Worm (Caenorhabditis elegans) whole organism, midembryonic: Measurements from ENCODE around the gene ceh-23.

ENCODE experiments used
- T22C8.4 ChIP-seq: fragments of 200-800 bp; sonication (Bioruptor generic); IDR thresholded peaks from 2 replicates; pipeline ENCODE4 v1.3.6; 2022; ENCODE audit warnings: missing genetic modification characterization, missing compliant biosample characterization
- cog-1 ChIP-seq: sonication (generic microtip); optimal IDR thresholded peaks from 2 replicates; lab custom pipeline; 2016; ENCODE audit warnings: missing genetic modification characterization, missing compliant biosample characterization
- flt-1 ChIP-seq: fragments of 200-800 bp; sonication (Bioruptor generic); IDR thresholded peaks from 2 replicates; pipeline ENCODE4 v1.3.6; 2022; ENCODE audit warnings: missing genetic modification characterization, missing compliant biosample characterization
- klf-2 ChIP-seq: fragments of 200-800 bp; sonication (Bioruptor generic); conservative IDR thresholded peaks from 2 replicates; pipeline ENCODE4 v1.3.6; 2022; ENCODE audit warnings: missing genetic modification reagents, missing genetic modification characterization, missing compliant biosample characterization
- med-1 ChIP-seq: sonication (generic microtip); optimal IDR thresholded peaks from 2 replicates; lab custom pipeline; 2017; ENCODE audit warnings: missing genetic modification characterization, mild to moderate bottlenecking, missing compliant biosample characterization, antibody characterized with exemption, missing genetic modification reagents; ENCODE audit not compliant: insufficient read depth
- ref-1 ChIP-seq: fragments of 200-800 bp; sonication (Bioruptor generic); conservative IDR thresholded peaks from 2 replicates; pipeline ENCODE4 v1.3.6; 2022; ENCODE audit warnings: missing genetic modification reagents, missing genetic modification characterization, missing compliant biosample characterization
- tab-1 ChIP-seq: fragments of 200-800 bp; sonication (Bioruptor generic); IDR thresholded peaks from 2 replicates; pipeline ENCODE4 v1.3.6; 2022; ENCODE audit warnings: missing genetic modification characterization, missing compliant biosample characterization
- ztf-23 ChIP-seq: fragments of 200-800 bp; sonication (Bioruptor generic); IDR thresholded peaks from 2 replicates; pipeline ENCODE4 v1.3.6; 2022; ENCODE audit warnings: missing genetic modification reagents, missing genetic modification characterization, missing compliant biosample characterization
- ztf-29 ChIP-seq: fragments of 200-800 bp; sonication (Bioruptor generic); IDR thresholded peaks from 2 replicates; pipeline ENCODE4 v1.3.6; 2022; ENCODE audit warnings: missing genetic modification reagents, missing genetic modification characterization, missing compliant biosample characterization

Gene ceh-23

DNA sequence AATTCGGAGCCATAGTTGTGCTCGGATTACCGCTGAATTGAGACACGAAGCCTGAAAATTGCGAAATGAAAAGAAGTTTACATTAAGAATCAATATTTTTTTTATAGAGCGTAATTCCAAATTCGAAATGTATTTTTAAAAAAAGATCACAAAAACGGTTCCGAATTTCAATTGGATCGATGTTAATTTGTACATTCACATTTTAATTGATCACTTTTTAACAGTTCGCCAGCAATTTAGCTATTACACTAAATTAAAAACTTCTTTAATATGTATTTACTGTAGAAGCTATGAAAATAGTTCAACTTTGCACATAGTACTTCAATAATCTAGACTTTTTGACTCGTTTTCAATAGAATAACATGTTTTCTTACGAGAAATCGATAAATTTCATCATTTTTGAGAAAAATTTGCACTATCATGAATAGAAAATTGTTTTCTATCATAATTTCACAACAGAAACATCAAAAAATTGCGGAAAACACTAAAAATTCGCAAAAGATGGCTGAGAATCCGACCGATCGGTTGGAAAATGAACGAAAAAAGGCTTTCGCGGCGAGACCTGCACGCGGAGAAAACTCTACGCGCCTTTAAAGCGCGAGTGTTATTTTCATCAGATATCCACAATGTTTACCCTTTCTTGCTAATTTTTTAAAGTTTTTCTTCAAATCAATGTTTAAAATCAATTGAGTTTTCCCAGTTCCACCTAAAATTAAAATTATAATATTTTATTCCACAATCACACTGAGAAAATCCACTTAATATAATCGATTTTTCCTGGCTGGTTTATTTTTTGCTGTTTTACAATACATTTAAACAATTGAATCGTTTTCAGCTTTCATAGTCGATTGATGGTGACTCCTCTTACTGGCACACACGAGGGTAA, 10.6 kb upstream of the ceh-23 start, which contains the start of the genes egl-45 and kcmf-1:
Gene egl-45 (minus strand): TSS at position 51 of the 886 bp plus-strand sequence.
Gene kcmf-1 (plus strand): TSS at position 836 of the 886 bp plus-strand sequence.
- no peak for TF ChIP-seq T22C8.4 (GFP tag; lab: Robert Waterston, UW)
- no peak for TF ChIP-seq med-1 (GFP tag; lab: Kevin White, UChicago)
- TF ChIP-seq cog-1 (tag; lab: Kevin White, UChicago) = no peak
- no peak for TF ChIP-seq klf-2 (GFP tag; lab: Robert Waterston, UW)
- TF ChIP-seq ztf-23 (GFP tag; lab: Robert Waterston, UW) = no peak
- TF ChIP-seq flt-1 (GFP tag; lab: Robert Waterston, UW) = no peak
- TF ChIP-seq tab-1 (GFP tag; lab: Robert Waterston, UW) = no peak

DNA sequence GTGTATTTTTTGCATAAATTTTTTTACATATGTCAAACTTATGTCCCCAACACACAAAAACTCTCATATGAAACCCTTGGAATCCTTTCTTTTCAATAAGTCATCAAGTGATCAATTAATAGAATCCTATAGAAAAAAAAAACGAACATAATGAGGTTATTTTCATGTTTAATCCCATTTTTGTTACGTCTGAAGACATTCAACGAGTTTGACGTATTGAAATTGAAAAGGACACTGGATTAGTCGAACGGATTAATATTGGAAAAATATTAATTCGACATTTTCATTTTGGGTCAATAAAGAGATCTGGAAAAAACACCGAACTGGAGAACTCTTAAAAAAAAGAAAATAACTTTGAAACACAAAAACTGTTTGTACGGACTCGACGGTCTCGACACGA, 6.9 kb upstream of the ceh-23 start:
- no peak for TF ChIP-seq ztf-23 (GFP tag; lab: Robert Waterston, UW)
- no peak for TF ChIP-seq flt-1 (GFP tag; lab: Robert Waterston, UW)
- TF ChIP-seq ref-1 = no peak
- no peak for TF ChIP-seq cog-1 (tag; lab: Kevin White, UChicago)
- no peak for TF ChIP-seq klf-2 (GFP tag; lab: Robert Waterston, UW)
- no peak for TF ChIP-seq ztf-29 (GFP tag; lab: Robert Waterston, UW)

DNA sequence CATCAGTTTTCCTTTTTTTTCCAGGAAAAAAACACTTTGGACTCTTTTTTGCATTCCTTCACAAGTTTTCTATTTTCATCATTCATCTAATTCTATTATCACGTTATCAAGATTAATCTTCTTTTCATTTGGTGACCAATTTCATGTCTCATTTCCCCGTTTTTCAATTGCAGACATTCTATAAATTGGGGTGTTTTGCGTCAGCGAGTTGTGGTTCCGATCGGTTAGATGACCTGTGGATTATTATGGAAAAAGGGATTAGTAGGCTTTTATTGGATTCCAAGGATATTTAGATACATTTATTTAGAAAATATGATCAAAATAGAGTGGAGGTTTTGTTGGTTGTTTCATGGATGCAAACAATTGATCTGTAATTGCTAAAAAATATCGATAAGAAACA, 4.5 kb upstream of the ceh-23 start:
- TF ChIP-seq T22C8.4 (GFP tag; lab: Robert Waterston, UW) (no peak), klf-2 (GFP tag; lab: Robert Waterston, UW) (no peak), ztf-23 (GFP tag; lab: Robert Waterston, UW) (no peak), ref-1 (no peak), ztf-29 (GFP tag; lab: Robert Waterston, UW) (no peak), cog-1 (tag; lab: Kevin White, UChicago) (no peak), med-1 (GFP tag; lab: Kevin White, UChicago) (no peak), flt-1 (GFP tag; lab: Robert Waterston, UW) (no peak), tab-1 (GFP tag; lab: Robert Waterston, UW) (no peak)

DNA sequence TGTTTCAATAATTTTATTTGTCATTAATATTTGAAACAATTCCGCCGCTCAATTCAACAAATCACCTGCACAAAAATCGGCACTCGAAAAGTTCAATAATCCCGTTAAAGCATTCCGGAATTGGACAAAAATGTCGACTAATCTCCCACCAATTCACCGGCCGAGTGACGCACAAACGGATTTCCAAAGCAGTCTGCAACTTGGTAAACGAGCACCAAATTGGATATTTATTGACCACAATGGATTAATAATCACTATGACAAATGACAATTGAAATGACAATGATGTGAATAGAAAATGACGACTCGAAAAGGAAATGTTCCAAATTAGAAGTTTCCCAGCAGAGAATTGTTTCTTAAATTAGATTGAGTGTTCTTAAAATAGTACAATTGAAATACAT, 3.7 kb upstream of the ceh-23 start:
- TF ChIP-seq klf-2 (GFP tag; lab: Robert Waterston, UW) (no peak), ref-1 (no peak), med-1 (GFP tag; lab: Kevin White, UChicago) (no peak), T22C8.4 (GFP tag; lab: Robert Waterston, UW) (no peak), ztf-23 (GFP tag; lab: Robert Waterston, UW) (no peak), cog-1 (tag; lab: Kevin White, UChicago) (no peak), flt-1 (GFP tag; lab: Robert Waterston, UW) (no peak)

DNA sequence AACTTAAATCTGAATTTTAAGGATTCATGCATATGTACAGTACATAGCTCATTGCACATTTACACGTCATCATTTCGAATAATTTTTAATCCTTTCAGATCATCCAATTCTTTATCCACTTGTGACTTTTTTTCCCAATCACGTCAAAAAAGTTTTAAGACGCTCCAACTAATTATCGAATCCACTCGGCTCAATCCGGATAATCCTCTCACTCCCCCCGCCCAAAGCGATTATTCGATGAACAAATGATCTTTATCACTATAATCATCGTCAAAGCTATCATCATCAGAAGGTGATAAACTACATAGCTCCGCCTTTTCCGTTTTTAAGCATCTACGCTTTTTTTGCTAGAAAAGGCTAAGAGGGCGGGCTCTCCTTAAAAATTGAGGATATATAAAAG, 1.8 kb upstream of the ceh-23 start:
- TF ChIP-seq med-1 (GFP tag; lab: Kevin White, UChicago) (no peak), ref-1 (no peak), cog-1 (tag; lab: Kevin White, UChicago) (no peak), klf-2 (GFP tag; lab: Robert Waterston, UW) (no peak), tab-1 (GFP tag; lab: Robert Waterston, UW) (no peak)

DNA sequence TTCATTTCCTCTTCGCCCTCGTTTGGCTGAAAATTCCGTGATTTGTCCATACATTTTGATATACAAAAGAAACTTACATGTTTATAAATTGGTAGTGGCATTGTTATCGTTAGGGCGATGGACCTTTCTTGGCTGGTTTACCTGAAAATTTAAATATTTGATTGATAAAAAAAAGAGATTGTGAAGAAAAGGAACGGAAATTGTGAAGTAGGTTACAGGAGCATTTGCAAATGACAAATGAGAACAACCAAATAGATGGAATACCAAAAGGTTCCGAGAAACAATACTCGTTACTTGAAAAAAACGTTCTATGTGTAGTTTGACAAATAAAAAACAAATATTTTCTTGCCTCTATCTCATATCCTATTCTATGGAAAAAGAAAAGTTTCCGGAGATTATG, 4.1 kb downstream of the ceh-23 start, which contains the start of gene ZK652.8:
Gene ZK652.8 (minus strand): TSS at position 101 of the 400 bp plus-strand sequence.
- TF ChIP-seq tab-1 (GFP tag; lab: Robert Waterston, UW) (no peak), T22C8.4 (GFP tag; lab: Robert Waterston, UW) (no peak), ref-1 (no peak), med-1 (GFP tag; lab: Kevin White, UChicago) (no peak), flt-1 (GFP tag; lab: Robert Waterston, UW) (no peak), ztf-29 (GFP tag; lab: Robert Waterston, UW) (no peak), cog-1 (tag; lab: Kevin White, UChicago) (no peak), ztf-23 (GFP tag; lab: Robert Waterston, UW) (no peak), klf-2 (GFP tag; lab: Robert Waterston, UW) (no peak)

DNA sequence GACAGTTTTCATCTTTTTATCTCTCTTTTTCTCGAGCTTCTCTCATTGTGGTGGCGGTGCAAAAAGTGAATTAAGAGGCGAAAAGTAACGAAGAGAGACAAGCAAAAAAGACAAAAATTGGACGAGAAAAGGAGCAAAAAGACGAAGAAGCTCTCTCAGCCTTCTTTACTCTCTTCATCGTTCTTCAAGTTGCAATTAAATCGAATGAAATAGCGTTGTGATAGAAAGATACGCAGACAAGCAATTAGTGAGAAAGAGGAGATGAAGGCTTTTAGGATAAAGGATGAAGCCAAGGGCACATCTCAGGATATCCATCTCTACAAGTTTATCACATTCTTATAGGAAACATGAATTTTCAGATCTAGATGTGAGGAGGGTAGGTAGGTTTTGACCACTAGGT, 8.8 kb downstream of the ceh-23 start:
- no peak for TF ChIP-seq flt-1 (GFP tag; lab: Robert Waterston, UW)
- no peak for TF ChIP-seq T22C8.4 (GFP tag; lab: Robert Waterston, UW)
- no peak for TF ChIP-seq med-1 (GFP tag; lab: Kevin White, UChicago)
- TF ChIP-seq ztf-23 (GFP tag; lab: Robert Waterston, UW) = no peak
- no peak for TF ChIP-seq cog-1 (tag; lab: Kevin White, UChicago)
- TF ChIP-seq ztf-29 (GFP tag; lab: Robert Waterston, UW) = no peak
- TF ChIP-seq ref-1 = no peak
- no peak for TF ChIP-seq klf-2 (GFP tag; lab: Robert Waterston, UW)
- no peak for TF ChIP-seq tab-1 (GFP tag; lab: Robert Waterston, UW)

DNA sequence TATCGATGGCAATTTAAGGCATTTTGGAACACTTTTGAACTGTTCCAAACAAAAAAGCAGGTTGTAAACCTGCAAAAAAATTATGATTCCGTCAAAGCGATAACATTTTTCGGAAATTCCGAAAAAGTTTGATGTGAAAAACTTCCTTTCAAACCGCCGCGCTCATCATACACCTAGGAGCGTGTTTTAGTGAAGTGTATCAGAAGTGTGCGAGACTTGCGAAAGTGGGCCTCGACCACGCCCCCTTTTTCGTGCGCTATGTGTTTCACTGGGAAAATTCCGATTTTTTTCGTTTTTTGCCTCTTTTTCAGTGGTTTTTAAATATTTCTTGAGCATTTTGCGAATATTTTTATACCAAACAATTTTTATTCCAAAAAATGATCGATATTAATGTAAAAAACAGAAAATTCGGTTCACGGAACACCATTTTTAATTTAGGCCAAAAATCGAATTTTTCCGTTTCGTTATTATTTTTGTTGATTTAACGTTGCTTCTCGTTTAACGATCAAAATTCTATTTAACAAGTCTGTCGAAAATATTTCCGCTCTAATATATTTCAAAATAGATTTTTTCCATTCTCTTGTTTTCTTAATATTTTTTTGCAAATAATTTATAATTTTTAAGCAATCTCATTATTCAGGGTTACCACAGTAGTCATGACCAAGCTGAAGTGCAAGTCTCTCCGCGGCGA, 15.2 kb downstream of the ceh-23 start, which contains the start of gene rpl-35:
Gene rpl-35 (plus strand): TSS at position 641 of the 691 bp plus-strand sequence.
- TF ChIP-seq klf-2 (GFP tag; lab: Robert Waterston, UW) = peak; percentile 70; the same call in 1 of the 2 replicates
- TF ChIP-seq ref-1 = peak; percentile 61
- peak; percentile 94 for TF ChIP-seq ztf-23 (GFP tag; lab: Robert Waterston, UW)
- TF ChIP-seq cog-1 (tag; lab: Kevin White, UChicago) = peak; percentile 99
- peak; percentile 48 for TF ChIP-seq med-1 (GFP tag; lab: Kevin White, UChicago)
- peak; percentile 83 for TF ChIP-seq tab-1 (GFP tag; lab: Robert Waterston, UW)
- TF ChIP-seq flt-1 (GFP tag; lab: Robert Waterston, UW) = peak; percentile 92
- TF ChIP-seq T22C8.4 (GFP tag; lab: Robert Waterston, UW) = peak; percentile 76
- peak; percentile 77 for TF ChIP-seq ztf-29 (GFP tag; lab: Robert Waterston, UW)
